Fruit fly (Drosophila melanogaster) whole organism, prepupa: ENCODE measurements around the gene Rsph3.
A peak's percentile ranks its signal among the peaks of the same experiment; 100 is the strongest.

ENCODE experiments used
- Blimp-1 ChIP-seq: fragments of 200-800 bp; sonication (Bioruptor generic); optimal IDR thresholded peaks from 3 replicates; lab custom pipeline; 2017; ENCODE audit warnings: missing biosample characterization, missing genetic modification characterization, mild to moderate bottlenecking, moderate library complexity, missing genetic modification reagents
- CG10631 ChIP-seq: fragments of 200-800 bp; sonication (Bioruptor generic); optimal IDR thresholded peaks from 2 replicates; lab custom pipeline; 2016; ENCODE audit warnings: missing biosample characterization, missing genetic modification characterization
- CG10669 ChIP-seq: fragments of 200-800 bp; sonication (Bioruptor generic); optimal IDR thresholded peaks from 3 replicates; lab custom pipeline; 2018; ENCODE audit warnings: missing biosample characterization, mild to moderate bottlenecking, missing genetic modification characterization, moderate library complexity
- CG11294 ChIP-seq: fragments of 200-800 bp; sonication (Bioruptor generic); IDR thresholded peaks from 2 replicates; pipeline ENCODE4 v1.3.6; 2022; ENCODE audit warnings: missing biosample characterization, missing genetic modification characterization
- CG11762 ChIP-seq: fragments of 200-800 bp; sonication (Bioruptor generic); optimal IDR thresholded peaks from 3 replicates; lab custom pipeline; 2016; ENCODE audit warnings: missing biosample characterization, missing genetic modification characterization; ENCODE audit not compliant: insufficient read depth
- CG1621 ChIP-seq: fragments of 200-800 bp; sonication (Bioruptor generic); optimal IDR thresholded peaks from 3 replicates; lab custom pipeline; 2018; ENCODE audit warnings: missing biosample characterization, mild to moderate bottlenecking, missing genetic modification characterization
- CG16779 ChIP-seq: fragments of 200-800 bp; sonication (Bioruptor generic); optimal IDR thresholded peaks from 3 replicates; lab custom pipeline; 2017; ENCODE audit warnings: missing biosample characterization, mild to moderate bottlenecking, missing genetic modification characterization
- CG31627 ChIP-seq: fragments of 200-800 bp; sonication (Bioruptor generic); optimal IDR thresholded peaks from 3 replicates; lab custom pipeline; 2016; ENCODE audit warnings: missing biosample characterization, missing genetic modification characterization
- CG32006 ChIP-seq: fragments of 200-800 bp; sonication (Bioruptor generic); optimal IDR thresholded peaks from 3 replicates; lab custom pipeline; 2017; ENCODE audit warnings: missing biosample characterization, mild to moderate bottlenecking, missing genetic modification characterization
- CG34406 ChIP-seq: fragments of 200-800 bp; sonication (Bioruptor generic); optimal IDR thresholded peaks from 3 replicates; lab custom pipeline; 2016; ENCODE audit warnings: missing biosample characterization, missing genetic modification characterization
- CG4318 ChIP-seq: fragments of 200-800 bp; sonication (Bioruptor generic); optimal IDR thresholded peaks from 3 replicates; lab custom pipeline; 2017; ENCODE audit warnings: missing biosample characterization, mild to moderate bottlenecking, missing genetic modification characterization
- CG6163 ChIP-seq: fragments of 200-800 bp; sonication (Bioruptor generic); IDR thresholded peaks from 3 replicates; pipeline ENCODE4 v1.3.6; 2022; ENCODE audit warnings: missing biosample characterization, missing genetic modification characterization
- CG6276 ChIP-seq: fragments of 200-800 bp; sonication (Bioruptor generic); optimal IDR thresholded peaks from 2 replicates; lab custom pipeline; 2017; ENCODE audit warnings: missing biosample characterization, mild to moderate bottlenecking, missing genetic modification characterization
- CG6792 ChIP-seq: fragments of 200-800 bp; sonication (Bioruptor generic); optimal IDR thresholded peaks from 3 replicates; lab custom pipeline; 2016; ENCODE audit warnings: missing biosample characterization, missing genetic modification characterization
- CG6808 ChIP-seq: fragments of 200-800 bp; sonication (Bioruptor generic); optimal IDR thresholded peaks from 3 replicates; lab custom pipeline; 2017; ENCODE audit warnings: missing biosample characterization, missing genetic modification characterization, mild to moderate bottlenecking, moderate library complexity, missing genetic modification reagents
- CG6854 ChIP-seq: fragments of 200-800 bp; sonication (Bioruptor generic); optimal IDR thresholded peaks from 2 replicates; lab custom pipeline; 2017; ENCODE audit warnings: missing biosample characterization, mild to moderate bottlenecking, missing genetic modification characterization
- CG7368 ChIP-seq: fragments of 200-800 bp; sonication (Bioruptor generic); optimal IDR thresholded peaks from 3 replicates; lab custom pipeline; 2016; ENCODE audit warnings: missing biosample characterization, missing genetic modification characterization
- CG8119 ChIP-seq: fragments of 200-800 bp; sonication (Bioruptor generic); IDR thresholded peaks from 3 replicates; pipeline ENCODE4 v1.3.6; 2022; ENCODE audit warnings: missing biosample characterization, missing genetic modification characterization
- CG8319 ChIP-seq: fragments of 200-800 bp; sonication (Bioruptor generic); optimal IDR thresholded peaks from 3 replicates; lab custom pipeline; 2016; ENCODE audit warnings: missing biosample characterization, missing genetic modification characterization
- CG8632 ChIP-seq: fragments of 200-800 bp; sonication (Bioruptor generic); optimal IDR thresholded peaks from 3 replicates; lab custom pipeline; 2016; ENCODE audit warnings: missing biosample characterization, missing genetic modification characterization
- CG9139 ChIP-seq: fragments of 200-800 bp; sonication (Bioruptor generic); optimal IDR thresholded peaks from 3 replicates; lab custom pipeline; 2017; ENCODE audit warnings: missing biosample characterization, mild to moderate bottlenecking, missing genetic modification characterization
- Eip75B ChIP-seq: fragments of 200-800 bp; sonication (Bioruptor generic); optimal IDR thresholded peaks from 3 replicates; lab custom pipeline; 2016; ENCODE audit warnings: missing biosample characterization, missing genetic modification characterization
- Ets21C ChIP-seq: fragments of 200-800 bp; sonication (Bioruptor generic); optimal IDR thresholded peaks from 3 replicates; lab custom pipeline; 2016; ENCODE audit warnings: missing biosample characterization, missing genetic modification characterization
- Gug ChIP-seq: fragments of 200-800 bp; sonication (Bioruptor generic); IDR thresholded peaks from 2 replicates; pipeline ENCODE4 v1.3.6; 2022; ENCODE audit warnings: missing biosample characterization, missing genetic modification characterization
- Hr38 ChIP-seq: sonication (Bioruptor generic); optimal IDR thresholded peaks from 2 replicates; lab custom pipeline; 2016; ENCODE audit warnings: missing biosample characterization, missing genetic modification characterization
- Hr4 ChIP-seq: fragments of 200-800 bp; sonication (Bioruptor generic); optimal IDR thresholded peaks from 3 replicates; lab custom pipeline; 2016; ENCODE audit warnings: missing biosample characterization, missing genetic modification characterization
- Lpt ChIP-seq: fragments of 200-800 bp; sonication (Bioruptor generic); optimal IDR thresholded peaks from 3 replicates; lab custom pipeline; 2016; ENCODE audit warnings: missing biosample characterization, missing genetic modification characterization
- Met ChIP-seq: fragments of 200-800 bp; sonication (Bioruptor generic); optimal IDR thresholded peaks from 3 replicates; lab custom pipeline; 2016; ENCODE audit warnings: missing biosample characterization, missing genetic modification characterization
- OdsH ChIP-seq: fragments of 200-800 bp; sonication (Bioruptor generic); optimal IDR thresholded peaks from 3 replicates; lab custom pipeline; 2016; ENCODE audit warnings: missing biosample characterization, missing genetic modification characterization
- Smox ChIP-seq: fragments of 200-800 bp; sonication (Bioruptor generic); optimal IDR thresholded peaks from 3 replicates; lab custom pipeline; 2016; ENCODE audit warnings: missing biosample characterization, missing genetic modification characterization
- Sox14 ChIP-seq: fragments of 200-800 bp; sonication (Bioruptor generic); optimal IDR thresholded peaks from 3 replicates; lab custom pipeline; 2016; ENCODE audit warnings: missing biosample characterization, missing genetic modification characterization
- achi ChIP-seq: fragments of 200-800 bp; sonication (Bioruptor generic); optimal IDR thresholded peaks from 3 replicates; lab custom pipeline; 2016; ENCODE audit warnings: missing biosample characterization, missing genetic modification characterization
- cyc ChIP-seq: fragments of 200-800 bp; sonication (Bioruptor generic); optimal IDR thresholded peaks from 3 replicates; lab custom pipeline; 2016; ENCODE audit warnings: missing biosample characterization, missing genetic modification characterization
- dac ChIP-seq: fragments of 200-800 bp; sonication (Bioruptor generic); optimal IDR thresholded peaks from 2 replicates; lab custom pipeline; 2017; ENCODE audit warnings: missing biosample characterization, mild to moderate bottlenecking, missing genetic modification characterization
- eg ChIP-seq: fragments of 200-800 bp; sonication (Bioruptor generic); IDR thresholded peaks from 3 replicates; pipeline ENCODE4 v1.3.6; 2022; ENCODE audit warnings: missing biosample characterization, missing genetic modification characterization
- fd85E ChIP-seq: fragments of 200-800 bp; sonication (Bioruptor generic); optimal IDR thresholded peaks from 3 replicates; lab custom pipeline; 2016; ENCODE audit warnings: missing biosample characterization, missing genetic modification characterization
- fkh ChIP-seq: fragments of 200-800 bp; sonication (Bioruptor generic); optimal IDR thresholded peaks from 3 replicates; lab custom pipeline; 2017; ENCODE audit warnings: missing biosample characterization, mild to moderate bottlenecking, missing genetic modification characterization, moderate library complexity
- lz ChIP-seq: fragments of 200-800 bp; sonication (Bioruptor generic); optimal IDR thresholded peaks from 3 replicates; lab custom pipeline; 2016; ENCODE audit warnings: missing biosample characterization, missing genetic modification characterization
- salr ChIP-seq, 2 experiments: fragments of 200-800 bp; sonication (Bioruptor generic); optimal IDR thresholded peaks; 3 replicates each; lab custom pipeline; 2016 to 2018; ENCODE audit warnings: missing biosample characterization in 2 of 2, missing genetic modification characterization in 2 of 2, mild to moderate bottlenecking in 1 of 2
- spab ChIP-seq: fragments of 200-800 bp; sonication (Bioruptor generic); optimal IDR thresholded peaks from 2 replicates; lab custom pipeline; 2017; ENCODE audit warnings: missing biosample characterization, mild to moderate bottlenecking, missing genetic modification characterization, missing genetic modification reagents
- ss ChIP-seq, 2 experiments: fragments of 200-800 bp; sonication (Bioruptor generic); optimal IDR thresholded peaks; 2 replicates in 1 of 2; 3 replicates in 1 of 2; lab custom pipeline; 2017 to 2018; ENCODE audit warnings: mild to moderate bottlenecking in 2 of 2, missing biosample characterization in 2 of 2, missing genetic modification characterization in 2 of 2, moderate library complexity in 1 of 2
- topi ChIP-seq: fragments of 200-800 bp; sonication (Bioruptor generic); optimal IDR thresholded peaks from 3 replicates; lab custom pipeline; 2016; ENCODE audit warnings: missing biosample characterization, missing genetic modification characterization
- vri ChIP-seq: fragments of 200-800 bp; sonication (Bioruptor generic); optimal IDR thresholded peaks from 3 replicates; lab custom pipeline; 2016; ENCODE audit warnings: missing biosample characterization, mild to moderate bottlenecking, missing genetic modification characterization

Gene Rsph3

DNA sequence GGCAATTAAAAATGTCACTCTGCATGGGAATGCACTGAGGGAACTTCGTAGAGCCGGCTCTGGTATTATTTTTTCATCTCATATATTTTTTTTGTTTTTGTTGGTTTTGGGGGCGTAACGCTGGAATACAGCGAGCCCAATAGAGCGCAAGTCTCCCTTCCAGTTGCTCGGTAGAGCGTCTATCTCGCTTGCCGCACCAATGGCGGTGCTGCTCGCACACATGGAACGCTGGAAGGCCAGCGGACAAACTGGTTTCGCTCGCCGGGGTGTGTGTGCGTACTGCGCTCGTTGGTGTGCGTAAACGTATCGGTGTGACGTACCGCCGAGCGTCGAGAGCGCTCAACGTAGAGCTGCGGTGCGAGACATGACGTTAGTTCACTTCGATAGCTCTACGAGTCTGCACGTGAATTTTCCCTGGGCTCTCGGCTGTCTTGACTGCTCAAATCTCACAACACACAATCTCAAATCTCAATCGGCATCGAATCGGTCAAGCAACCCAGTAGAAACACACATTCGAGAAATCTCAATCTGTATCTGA, 26.8 kb upstream of the Rsph3 start, which contains the start of gene vvl (continued):
- TF ChIP-seq Met (GFP tag; lab: Kevin White, UChicago) (no peak), CG34406 (GFP tag; lab: Kevin White, UChicago) (no peak), eg (GFP tag; lab: Robert Waterston, UW) (peak; percentile 80), lz (GFP tag; lab: Kevin White, UChicago) (no peak), Hr38 (GFP tag; lab: Kevin White, UChicago) (no peak), CG6792 (GFP tag; lab: Kevin White, UChicago) (no peak), CG8319 (GFP tag; lab: Kevin White, UChicago) (peak; percentile 7), CG8632 (GFP tag; lab: Kevin White, UChicago) (no peak), Blimp-1 (GFP tag; lab: Kevin White, UChicago) (no peak), CG32006 (GFP tag; lab: Kevin White, UChicago) (no peak), fkh (GFP tag; lab: Kevin White, UChicago) (no peak), CG10631 (GFP tag; lab: Kevin White, UChicago) (no peak), topi (GFP tag; lab: Kevin White, UChicago) (no peak), CG6276 (GFP tag; lab: Kevin White, UChicago) (no peak), salr (GFP tag; optimal IDR thresholded peaks at IDR 0.05; lab: Kevin White, UChicago) (no peak), vri (GFP tag; lab: Kevin White, UChicago) (no peak), Gug (no peak), CG10669 (GFP tag; lab: Kevin White, UChicago) (peak; percentile 10), Sox14 (GFP tag; lab: Kevin White, UChicago) (no peak), CG11294 (GFP tag; lab: Robert Waterston, UW) (no peak), Eip75B (GFP tag; lab: Kevin White, UChicago) (no peak), Lpt (GFP tag; lab: Kevin White, UChicago) (no peak), spab (peak; percentile 2), CG31627 (GFP tag; lab: Kevin White, UChicago) (no peak), fd85E (GFP tag; lab: Kevin White, UChicago) (no peak), CG1621 (tag; lab: Kevin White, UChicago) (peak; percentile 13), achi (GFP tag; lab: Kevin White, UChicago) (no peak), ss (GFP tag; optimal IDR thresholded peaks at IDR 0.05; lab: Kevin White, UChicago) (peak; percentile 53 to 69), CG9139 (GFP tag; lab: Kevin White, UChicago) (no peak), Smox (no peak), CG16779 (tag; lab: Kevin White, UChicago) (no peak), OdsH (no peak), cyc (GFP tag; lab: Kevin White, UChicago) (no peak), CG6163 (GFP tag; lab: Robert Waterston, UW) (peak; percentile 64), CG11762 (no peak), CG4318 (GFP tag; lab: Kevin White, UChicago) (no peak), CG6854 (GFP tag; lab: Kevin White, UChicago) (no peak)

DNA sequence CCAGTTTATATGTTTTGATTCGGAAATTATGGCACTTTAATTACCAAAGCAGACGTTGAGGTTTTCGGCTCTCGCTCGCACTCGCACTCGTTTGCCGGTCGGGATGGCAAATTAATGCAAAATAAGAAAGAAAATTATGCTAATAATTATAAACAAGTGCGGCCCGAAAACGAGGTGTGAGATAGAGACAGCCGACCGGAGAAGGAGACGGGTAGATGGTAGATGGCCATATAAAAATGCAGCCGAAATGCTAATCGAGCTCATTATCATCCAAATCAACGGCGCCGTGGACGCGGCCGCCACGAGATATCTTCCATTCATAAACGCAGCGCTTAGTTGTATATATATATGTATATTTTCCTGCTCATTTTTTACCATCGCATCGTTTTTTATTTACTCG, 24.5 kb upstream of the Rsph3 start:
- TF ChIP-seq Sox14 (GFP tag; lab: Kevin White, UChicago) (no peak), CG6163 (GFP tag; lab: Robert Waterston, UW) (no peak), Ets21C (GFP tag; lab: Kevin White, UChicago) (no peak), topi (GFP tag; lab: Kevin White, UChicago) (no peak), CG7368 (no peak), CG8119 (GFP tag; lab: Robert Waterston, UW) (no peak), Hr4 (GFP tag; lab: Kevin White, UChicago) (no peak), CG6808 (no peak), CG6854 (GFP tag; lab: Kevin White, UChicago) (no peak), dac (GFP tag; lab: Kevin White, UChicago) (no peak)
